Fruit fly (Drosophila melanogaster): ENCODE results near the gene CG33191.

CG33191 gene

DNA sequence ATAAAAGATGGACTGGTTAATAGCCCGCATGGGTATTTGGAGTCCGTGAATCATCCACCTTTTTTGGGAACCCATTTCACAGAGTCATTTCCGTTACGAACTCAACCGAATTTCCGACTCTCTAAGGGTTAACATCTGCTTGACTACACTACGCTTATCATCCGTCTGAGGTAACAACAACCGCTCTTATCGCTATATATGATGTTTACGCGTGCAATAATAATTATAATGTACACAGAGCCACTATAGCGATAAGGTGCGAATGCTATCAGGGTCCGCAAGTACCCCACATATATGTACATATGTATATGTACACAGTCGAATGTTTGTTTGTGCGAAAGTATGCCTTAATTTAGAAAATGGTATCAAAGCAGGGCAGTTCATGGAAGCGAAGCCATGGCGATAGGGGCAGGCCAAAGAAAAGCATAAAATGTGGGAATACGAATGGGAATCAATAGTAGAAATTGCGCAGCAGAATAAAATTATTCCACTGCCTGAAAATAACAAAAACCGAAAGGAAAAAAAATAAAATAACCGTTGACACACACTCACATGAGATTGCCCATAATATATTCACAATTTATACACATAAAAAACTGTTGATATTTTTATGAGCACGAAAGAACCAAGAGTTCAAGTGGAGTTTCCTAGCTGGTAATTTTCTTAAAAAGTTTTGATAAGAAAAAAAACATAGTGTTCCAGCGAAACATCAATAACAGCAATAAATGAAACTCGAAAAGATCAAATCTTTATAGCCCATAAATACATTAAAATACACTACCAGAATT, 30.9 kb upstream of the CG33191 start:
- TF ChIP-seq ovo (GFP tag; optimal IDR thresholded peaks at IDR 0.05) (peak; percentile 93), toe (GFP tag; optimal IDR thresholded peaks at IDR 0.05) (peak; percentile 56), cnc (optimal IDR thresholded peaks at IDR 0.05) (no peak), Hr96 (GFP tag; optimal IDR thresholded peaks at IDR 0.05) (no peak), CG11617 (GFP tag; optimal IDR thresholded peaks at IDR 0.05) (peak; percentile 84), CG1620 (GFP tag; optimal IDR thresholded peaks at IDR 0.05) (peak; percentile 70), CG12768 (GFP tag; optimal IDR thresholded peaks at IDR 0.05) (peak; percentile 93), Mnt (GFP tag; optimal IDR thresholded peaks at IDR 0.05) (peak; percentile 91), CG7101 (tag; optimal IDR thresholded peaks at IDR 0.05) (peak; percentile 87), CG33017 (tag; optimal IDR thresholded peaks at IDR 0.05) (peak; percentile 91), CG5204 (GFP tag; optimal IDR thresholded peaks at IDR 0.05) (no peak), Clk (GFP tag; optimal IDR thresholded peaks at IDR 0.05) (peak; percentile 42), CG14711 (tag; optimal IDR thresholded peaks at IDR 0.05) (peak; percentile 57), tj (GFP tag; optimal IDR thresholded peaks at IDR 0.05) (peak; percentile 65), pad (GFP tag; optimal IDR thresholded peaks at IDR 0.05) (peak; percentile 70), kay (GFP tag; ENCODE audit: borderline replicate concordance) (peak; percentile 98), cic (GFP tag; optimal IDR thresholded peaks at IDR 0.05) (peak; percentile 98), Crg-1 (GFP tag; optimal IDR thresholded peaks at IDR 0.05) (peak; percentile 94), bab1 (GFP tag; optimal IDR thresholded peaks at IDR 0.05) (peak; percentile 57), CG7045 (GFP tag; optimal IDR thresholded peaks at IDR 0.05) (peak; percentile 80)

- TF ChIP-seq kay (GFP tag; ENCODE audit: borderline replicate concordance) (no peak), CG12768 (GFP tag; optimal IDR thresholded peaks at IDR 0.05) (no peak), Mnt (GFP tag; optimal IDR thresholded peaks at IDR 0.05) (peak; percentile 17), cic (GFP tag; optimal IDR thresholded peaks at IDR 0.05) (peak; percentile 94), CG33017 (tag; optimal IDR thresholded peaks at IDR 0.05) (no peak), CG7101 (tag; optimal IDR thresholded peaks at IDR 0.05) (no peak)
These were observed 30.0 kb upstream of the CG33191 start for dm6 chr3R:8809712-8810111.

dm6 chr3R:8808518-8808921, 28.8 kb upstream of the CG33191 start:
- TF ChIP-seq toe (GFP tag; optimal IDR thresholded peaks at IDR 0.05) (no peak), CG7101 (tag; optimal IDR thresholded peaks at IDR 0.05) (no peak), cic (GFP tag; optimal IDR thresholded peaks at IDR 0.05) (no peak), cnc (optimal IDR thresholded peaks at IDR 0.05) (no peak), CG12768 (GFP tag; optimal IDR thresholded peaks at IDR 0.05) (no peak), Hr96 (GFP tag; optimal IDR thresholded peaks at IDR 0.05) (no peak), CG33017 (tag; optimal IDR thresholded peaks at IDR 0.05) (peak; percentile 6), Mnt (GFP tag; optimal IDR thresholded peaks at IDR 0.05) (no peak)

DNA sequence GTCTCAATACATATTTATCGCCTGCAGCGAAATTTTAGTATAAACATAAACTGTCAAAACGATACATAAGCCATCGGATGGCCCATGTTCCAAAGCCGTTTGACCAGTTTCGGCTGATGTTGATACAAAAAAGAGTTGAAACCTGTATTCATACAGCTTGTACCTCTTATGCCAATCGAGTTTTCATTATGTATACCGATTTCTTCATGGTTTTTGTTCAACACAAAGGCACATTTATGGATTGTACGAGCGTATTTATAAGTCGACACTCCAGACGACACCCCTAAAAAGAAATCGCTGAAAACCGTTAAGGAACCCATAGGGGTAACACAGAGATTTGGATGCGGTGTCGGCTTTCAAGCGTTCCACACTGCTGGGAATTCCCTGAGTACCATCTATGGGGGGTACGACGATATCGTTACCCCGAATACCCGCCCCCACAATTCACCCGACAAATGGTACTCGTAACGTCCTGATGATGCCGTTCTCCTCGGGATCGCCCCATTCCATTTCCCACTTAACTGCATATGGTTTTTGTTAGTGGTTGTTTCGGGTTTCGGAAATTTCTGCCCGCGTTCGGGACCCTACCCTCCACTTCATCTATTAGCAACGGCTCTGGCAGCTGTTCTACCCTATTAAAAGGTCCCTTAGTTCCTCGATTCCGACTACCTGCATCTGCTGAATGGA, 28.3 kb upstream of the CG33191 start:
- TF ChIP-seq CG11617 (GFP tag; optimal IDR thresholded peaks at IDR 0.05) (no peak), CG5204 (GFP tag; optimal IDR thresholded peaks at IDR 0.05) (no peak), CG12768 (GFP tag; optimal IDR thresholded peaks at IDR 0.05) (no peak), cnc (optimal IDR thresholded peaks at IDR 0.05) (no peak), Crg-1 (GFP tag; optimal IDR thresholded peaks at IDR 0.05) (no peak), Mnt (GFP tag; optimal IDR thresholded peaks at IDR 0.05) (no peak), cic (GFP tag; optimal IDR thresholded peaks at IDR 0.05) (no peak), kay (GFP tag; ENCODE audit: borderline replicate concordance) (no peak)

DNA sequence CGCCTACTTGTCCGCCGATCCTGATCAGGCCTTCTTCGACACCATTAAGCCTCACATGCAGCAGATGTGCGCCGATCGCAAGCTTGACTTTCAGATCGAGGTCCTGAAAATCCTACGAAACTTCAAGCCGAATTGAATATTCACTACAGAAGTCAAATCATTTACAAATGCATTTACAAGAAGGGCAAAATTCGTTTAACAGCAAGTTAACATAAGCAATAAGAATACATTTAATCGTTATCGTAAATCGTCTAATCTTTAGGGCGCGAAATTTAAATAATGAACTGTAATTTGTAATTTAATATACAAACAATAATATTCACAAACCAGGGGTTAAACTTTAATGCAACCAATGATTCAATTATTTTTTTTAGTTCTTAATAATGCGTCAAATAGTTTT, 27.3 kb upstream of the CG33191 start:
- no peak for TF ChIP-seq cic (GFP tag; optimal IDR thresholded peaks at IDR 0.05)
- TF ChIP-seq pad (GFP tag; optimal IDR thresholded peaks at IDR 0.05), result no peak
- TF ChIP-seq bab1 (GFP tag; optimal IDR thresholded peaks at IDR 0.05), result no peak
- TF ChIP-seq CG33017 (tag; optimal IDR thresholded peaks at IDR 0.05), result no peak

- TF ChIP-seq cnc (optimal IDR thresholded peaks at IDR 0.05) (no peak), ovo (GFP tag; optimal IDR thresholded peaks at IDR 0.05) (no peak), kay (GFP tag; ENCODE audit: borderline replicate concordance) (no peak), Crg-1 (GFP tag; optimal IDR thresholded peaks at IDR 0.05) (no peak), CG7045 (GFP tag; optimal IDR thresholded peaks at IDR 0.05) (no peak), pad (GFP tag; optimal IDR thresholded peaks at IDR 0.05) (no peak)
These were observed 26.9 kb upstream of the CG33191 start for dm6 chr3R:8806638-8807037.

DNA sequence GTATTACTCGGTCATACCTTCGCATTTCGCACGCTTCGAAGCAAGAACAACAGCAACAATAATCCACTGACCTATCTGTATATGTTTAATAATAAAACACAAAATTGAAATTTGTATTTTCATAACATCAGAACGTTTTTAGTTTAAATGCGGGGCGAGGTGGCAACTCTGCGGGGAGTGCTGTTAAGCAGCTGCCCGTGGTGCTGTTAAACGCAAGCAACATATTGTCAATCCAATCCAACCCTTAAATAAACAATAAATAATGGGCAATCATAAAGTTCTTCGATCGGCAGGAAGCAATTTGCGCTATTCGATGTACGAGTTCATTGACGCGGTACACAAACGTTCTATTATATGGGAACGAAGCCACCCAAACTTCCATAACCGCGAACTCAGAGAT, 26.4 kb upstream of the CG33191 start, which contains the start of gene hng2:
Gene hng2, plus strand, starts transcription at position 219 of the 400 bp plus-strand sequence.
- TF ChIP-seq tj (GFP tag; optimal IDR thresholded peaks at IDR 0.05) (no peak), kay (GFP tag; ENCODE audit: borderline replicate concordance) (no peak), CG12768 (GFP tag; optimal IDR thresholded peaks at IDR 0.05) (no peak), cnc (optimal IDR thresholded peaks at IDR 0.05) (no peak)

Data from whole organism, adult.